Worm (Caenorhabditis elegans): Measurements from ENCODE around the gene adbp-1.

The adbp-1 gene

DNA sequence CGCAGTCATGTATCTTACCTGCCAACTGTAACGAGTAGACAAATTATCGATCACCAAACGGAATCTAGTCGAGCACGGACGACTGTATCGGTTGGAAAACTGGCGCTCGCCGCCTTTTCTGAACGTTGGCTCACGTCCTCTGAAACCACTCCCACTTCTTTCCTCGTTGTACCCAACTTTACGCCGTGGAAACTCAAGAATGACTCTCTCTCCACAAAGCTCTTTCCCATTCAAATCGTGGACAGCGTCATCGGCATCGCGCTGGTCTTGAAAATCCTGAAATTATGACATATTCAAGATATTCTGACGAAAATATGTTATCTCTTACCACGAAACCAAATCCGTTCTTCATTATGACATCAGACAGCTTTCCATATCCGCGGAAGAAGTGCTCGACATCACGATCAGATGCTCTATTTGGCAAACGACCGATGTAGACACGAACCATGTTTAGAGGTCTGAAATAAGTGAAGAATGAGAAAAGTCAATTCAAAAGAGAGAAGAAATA lies 8.6 kb downstream of the adbp-1 start, which contains the start of gene rsp-2:
rsp-2 (minus strand) TSS at position 458 of the 508 bp plus-strand sequence.
- no peak for TF ChIP-seq zip-5 (tag; optimal IDR thresholded peaks at IDR 0.05)

DNA sequence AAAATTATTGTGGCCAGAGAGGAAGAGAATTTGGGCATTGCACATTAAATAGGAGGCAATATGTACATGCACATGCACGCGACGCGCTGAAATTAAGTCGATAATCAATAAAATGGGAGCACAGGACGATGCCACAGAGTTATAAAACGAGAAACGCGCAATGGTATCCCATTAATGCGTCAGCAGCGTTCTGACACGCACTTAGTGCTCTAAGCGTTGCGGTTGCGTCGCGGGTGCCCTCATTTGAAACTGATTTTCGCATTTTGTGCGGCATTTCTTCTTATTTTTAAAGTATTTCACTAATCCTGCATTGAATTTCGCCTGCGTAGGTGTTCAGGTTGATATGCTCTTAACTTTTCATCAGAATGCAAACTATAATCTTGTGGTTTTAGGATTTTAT lies 9.1 kb downstream of the adbp-1 start, which contains the start of gene rsp-1:
rsp-1 (plus strand) TSS at position 338 of the 400 bp plus-strand sequence.
- TF ChIP-seq hlh-8 (tag; optimal IDR thresholded peaks at IDR 0.05), result no peak
- TF ChIP-seq lim-6 (tag; optimal IDR thresholded peaks at IDR 0.05), result peak; percentile 55
- TF ChIP-seq sdc-2 (tag; optimal IDR thresholded peaks at IDR 0.05), result peak; percentile 46
- peak; percentile 80 for TF ChIP-seq nfya-1 (tag; optimal IDR thresholded peaks at IDR 0.05)
- no peak for TF ChIP-seq ceh-9 (tag; optimal IDR thresholded peaks at IDR 0.05)
- peak; percentile 51 for TF ChIP-seq elt-2 (tag; optimal IDR thresholded peaks at IDR 0.05)
- peak; percentile 77 for TF ChIP-seq tbx-2 (tag; optimal IDR thresholded peaks at IDR 0.05)
- peak; percentile 18 for TF ChIP-seq ets-4 (tag; optimal IDR thresholded peaks at IDR 0.05)
- no peak for TF ChIP-seq nhr-11 (tag; optimal IDR thresholded peaks at IDR 0.05)
- no peak for TF ChIP-seq eyg-1 (tag; optimal IDR thresholded peaks at IDR 0.05)
- no peak for TF ChIP-seq npax-4 (tag; optimal IDR thresholded peaks at IDR 0.05)
- TF ChIP-seq K09A11.1 (tag; optimal IDR thresholded peaks at IDR 0.05; ENCODE audit: insufficient read depth), result peak; percentile 11
- TF ChIP-seq odd-2 (tag; optimal IDR thresholded peaks at IDR 0.05), result no peak
- peak; percentile 37 for TF ChIP-seq Y22D7AL.16 (tag; optimal IDR thresholded peaks at IDR 0.05)
- peak; percentile 13 for TF ChIP-seq fkh-10 (GFP tag; optimal IDR thresholded peaks at IDR 0.05)
- no peak for TF ChIP-seq mec-3 (tag; optimal IDR thresholded peaks at IDR 0.05; ENCODE audit: borderline replicate concordance)
- TF ChIP-seq ztf-16 (tag; optimal IDR thresholded peaks at IDR 0.05), result peak; percentile 55
- TF ChIP-seq unc-55 (GFP tag; optimal IDR thresholded peaks at IDR 0.05), result peak; percentile 34
- TF ChIP-seq T23F11.4 (GFP tag; optimal IDR thresholded peaks at IDR 0.05), result peak; percentile 8
- TF ChIP-seq ceh-2 (tag; optimal IDR thresholded peaks at IDR 0.05), result peak; percentile 43
- TF ChIP-seq hlh-30 (tag; optimal IDR thresholded peaks at IDR 0.05; ENCODE audit: insufficient read depth), result peak; percentile 17
- TF ChIP-seq madf-2 (tag; optimal IDR thresholded peaks at IDR 0.05), result peak; percentile 49
- peak; percentile 35 for TF ChIP-seq gmeb-2 (tag; optimal IDR thresholded peaks at IDR 0.05)
- TF ChIP-seq ahr-1 (tag; optimal IDR thresholded peaks at IDR 0.05), result no peak
- peak; percentile 77 for TF ChIP-seq ceh-18 (tag; optimal IDR thresholded peaks at IDR 0.05)
- TF ChIP-seq ceh-14 (tag; optimal IDR thresholded peaks at IDR 0.05), result peak; percentile 48
- TF ChIP-seq lin-11 (tag; optimal IDR thresholded peaks at IDR 0.05), result no peak
- TF ChIP-seq C08G9.2 (tag; optimal IDR thresholded peaks at IDR 0.05), result peak; percentile 19
- peak; percentile 78 for TF ChIP-seq ceh-31 (tag; optimal IDR thresholded peaks at IDR 0.05)
- peak; percentile 81 for TF ChIP-seq unc-42 (tag; optimal IDR thresholded peaks at IDR 0.05)
- peak; percentile 19 for TF ChIP-seq sox-4 (tag; optimal IDR thresholded peaks at IDR 0.05)
- peak; percentile 6 for TF ChIP-seq che-1 (tag; optimal IDR thresholded peaks at IDR 0.05)
- no peak for TF ChIP-seq hlh-15 (tag; optimal IDR thresholded peaks at IDR 0.05)
- no peak for TF ChIP-seq ceh-19 (GFP tag; optimal IDR thresholded peaks at IDR 0.05)
- peak; percentile 71 for TF ChIP-seq rnt-1 (tag; optimal IDR thresholded peaks at IDR 0.05)
- peak; percentile 58 for TF ChIP-seq ceh-34 (tag; optimal IDR thresholded peaks at IDR 0.05)
- no peak for TF ChIP-seq pros-1 (tag; optimal IDR thresholded peaks at IDR 0.05)
- TF ChIP-seq C38D4.7 (GFP tag; optimal IDR thresholded peaks at IDR 0.05), result no peak
- peak; percentile 33 for TF ChIP-seq fkh-6 (tag; optimal IDR thresholded peaks at IDR 0.05)
- TF ChIP-seq fax-1 (tag; optimal IDR thresholded peaks at IDR 0.05), result peak; percentile 38
- TF ChIP-seq sox-2 (GFP tag; IDR thresholded peaks at IDR 0.05), result no peak
- TF ChIP-seq nhr-232 (tag; optimal IDR thresholded peaks at IDR 0.05), result no peak
- TF ChIP-seq zip-5 (tag; optimal IDR thresholded peaks at IDR 0.05), result no peak
- no peak for TF ChIP-seq hlh-6 (tag; optimal IDR thresholded peaks at IDR 0.05)
- TF ChIP-seq pat-9 (tag; optimal IDR thresholded peaks at IDR 0.05), result peak; percentile 49
- no peak for TF ChIP-seq ceh-45 (GFP tag; IDR thresholded peaks at IDR 0.05)
- peak; percentile 23 for TF ChIP-seq unc-86 (tag; optimal IDR thresholded peaks at IDR 0.05)
- peak; percentile 45 for TF ChIP-seq syd-9 (tag; optimal IDR thresholded peaks at IDR 0.05)
- TF ChIP-seq K02D7.2 (tag; optimal IDR thresholded peaks at IDR 0.05), result no peak
- no peak for TF ChIP-seq ceh-22 (tag; optimal IDR thresholded peaks at IDR 0.05)
- no peak for TF ChIP-seq ttx-3 (tag; optimal IDR thresholded peaks at IDR 0.05)

All from whole organism, late embryonic.